Fruit fly (Drosophila melanogaster): Measurements from ENCODE around the gene CG42810.

Gene CG42810

DNA sequence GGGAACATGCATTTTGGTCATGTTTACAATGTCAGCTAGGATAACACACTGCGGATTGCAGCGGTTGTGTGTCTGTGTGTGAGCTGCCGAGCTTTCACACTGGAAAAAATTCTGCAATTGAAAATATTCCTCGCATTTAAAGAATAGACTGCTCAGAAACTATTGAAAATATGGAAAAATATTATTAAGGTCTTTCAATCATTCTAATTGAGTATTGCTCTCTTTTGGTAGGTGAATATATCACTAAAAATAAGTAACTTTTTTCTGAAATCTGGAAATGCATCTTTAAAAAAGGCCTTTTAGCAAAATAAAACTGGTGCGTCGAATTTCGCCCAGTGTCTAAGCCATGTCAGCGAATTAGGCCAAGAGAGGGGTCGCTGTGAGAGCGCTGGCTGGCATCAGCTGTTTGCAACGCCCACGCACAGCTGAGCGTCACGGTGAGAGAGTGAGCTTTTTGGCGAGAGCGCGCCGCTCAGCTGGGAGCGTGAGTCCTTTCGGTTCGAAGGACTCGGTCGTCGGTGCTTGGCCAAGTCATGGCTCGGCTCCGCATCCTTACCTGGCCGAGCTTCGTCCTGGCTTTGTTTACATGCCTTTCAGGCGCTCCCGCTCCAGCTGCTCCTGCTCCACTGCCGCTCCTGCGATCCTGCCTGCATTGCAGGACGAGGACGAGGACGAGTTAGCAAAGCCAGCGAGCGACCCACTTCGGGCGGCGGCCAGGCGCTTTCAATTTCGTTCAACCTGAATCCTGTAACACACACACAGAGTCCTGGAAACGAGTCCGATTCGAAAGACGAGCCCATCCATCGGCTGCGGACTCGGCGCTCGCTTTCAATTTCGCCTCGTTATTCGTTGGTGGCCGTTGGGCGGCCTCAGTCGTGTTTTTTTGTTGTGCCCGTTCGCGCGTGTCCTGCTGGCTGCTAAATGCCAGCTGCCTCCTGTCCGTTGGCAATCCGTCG lies 1.7 kb downstream of the CG42810 start, which contains the start of gene CG46308:
Gene CG46308, plus strand, starts transcription at position 864 of the 956 bp plus-strand sequence.
- no peak for TF ChIP-seq CG8478 (optimal IDR thresholded peaks at IDR 0.05)
- TF ChIP-seq pan (optimal IDR thresholded peaks at IDR 0.05), result no peak
- TF ChIP-seq EcR (GFP tag; optimal IDR thresholded peaks at IDR 0.05), result no peak
- TF ChIP-seq Dll (optimal IDR thresholded peaks at IDR 0.05), result no peak
- no peak for TF ChIP-seq psq (optimal IDR thresholded peaks at IDR 0.05)
- no peak for TF ChIP-seq usp (GFP tag; optimal IDR thresholded peaks at IDR 0.05)

- TF ChIP-seq psq (optimal IDR thresholded peaks at IDR 0.05) (no peak), CG8478 (optimal IDR thresholded peaks at IDR 0.05) (no peak), EcR (GFP tag; optimal IDR thresholded peaks at IDR 0.05) (no peak), Dll (optimal IDR thresholded peaks at IDR 0.05) (no peak), pan (optimal IDR thresholded peaks at IDR 0.05) (no peak), usp (GFP tag; optimal IDR thresholded peaks at IDR 0.05) (no peak)
Measured at dm6 chr2L:13475254-13475653, 15.8 kb downstream of the CG42810 start.

DNA sequence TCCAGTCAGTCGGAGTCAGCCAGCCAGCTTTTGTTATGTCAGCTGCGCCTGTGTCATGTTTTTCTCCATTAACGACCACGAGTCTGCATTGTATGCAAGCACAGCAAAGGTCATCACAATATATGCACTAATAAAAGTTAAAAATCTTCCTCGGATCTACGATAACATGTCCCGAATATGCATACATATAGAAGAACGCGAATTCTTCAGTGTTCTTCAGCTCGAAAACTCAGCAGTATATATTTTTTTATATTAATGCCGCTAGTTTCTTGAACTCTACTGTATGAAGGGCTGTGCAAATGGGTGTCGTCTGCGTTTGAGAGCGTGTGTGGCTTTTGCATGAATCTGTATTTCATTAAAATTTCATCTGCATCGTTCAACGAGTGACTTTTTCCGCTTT lies 22.8 kb downstream of the CG42810 start:
- no peak for TF ChIP-seq psq (optimal IDR thresholded peaks at IDR 0.05)
- TF ChIP-seq EcR (GFP tag; optimal IDR thresholded peaks at IDR 0.05), result peak in 1 of 2 experiments; percentile 4

- TF ChIP-seq CG8478 (optimal IDR thresholded peaks at IDR 0.05), result no peak
- no peak for TF ChIP-seq EcR (GFP tag; optimal IDR thresholded peaks at IDR 0.05)
- no peak for TF ChIP-seq psq (optimal IDR thresholded peaks at IDR 0.05)
- no peak for TF ChIP-seq Dll (optimal IDR thresholded peaks at IDR 0.05)
- no peak for TF ChIP-seq usp (GFP tag; optimal IDR thresholded peaks at IDR 0.05)
- no peak for TF ChIP-seq pan (optimal IDR thresholded peaks at IDR 0.05)
Measured at dm6 chr2L:13497915-13498314, 38.4 kb downstream of the CG42810 start.

- TF ChIP-seq usp (GFP tag; optimal IDR thresholded peaks at IDR 0.05) (no peak), EcR (GFP tag; optimal IDR thresholded peaks at IDR 0.05) (no peak), psq (optimal IDR thresholded peaks at IDR 0.05) (no peak), Dll (optimal IDR thresholded peaks at IDR 0.05) (no peak), pan (optimal IDR thresholded peaks at IDR 0.05) (no peak), CG8478 (optimal IDR thresholded peaks at IDR 0.05) (no peak)
Measured at dm6 chr2L:13500416-13500815, 40.9 kb downstream of the CG42810 start.

Measured in whole organism.